Worm (Caenorhabditis elegans): Measurements from ENCODE around the gene F10A3.4.

The F10A3.4 gene

ce11 chrV:16175757-16176156, 26.9 kb downstream of the F10A3.4 start, which contains the start of gene cyp-33D1:
Gene cyp-33D1 (minus strand): TSS chrV:16175857.
- TF ChIP-seq alr-1 (tag; optimal IDR thresholded peaks at IDR 0.05; ENCODE audit: borderline replicate concordance), result no peak
- no peak for TF ChIP-seq hlh-17 (GFP tag; optimal IDR thresholded peaks at IDR 0.05; ENCODE audit: borderline replicate concordance)
- TF ChIP-seq pag-3 (tag; optimal IDR thresholded peaks at IDR 0.05; ENCODE audit: borderline replicate concordance, insufficient read depth), result no peak
- no peak for TF ChIP-seq egl-27 (tag; optimal IDR thresholded peaks at IDR 0.05)
- TF ChIP-seq unc-98 (GFP tag; IDR thresholded peaks at IDR 0.05), result no peak
- no peak for TF ChIP-seq nhr-11 (tag; optimal IDR thresholded peaks at IDR 0.05)
- TF ChIP-seq aly-2 (tag; optimal IDR thresholded peaks at IDR 0.05), result no peak
- no peak for TF ChIP-seq isw-1 (GFP tag; IDR thresholded peaks at IDR 0.05)
- no peak for TF ChIP-seq Y116A8C.19 (tag; optimal IDR thresholded peaks at IDR 0.05; ENCODE audit: borderline replicate concordance)
- TF ChIP-seq sup-37 (GFP tag; optimal IDR thresholded peaks at IDR 0.05), result no peak
- TF ChIP-seq hpl-2 (GFP tag; optimal IDR thresholded peaks at IDR 0.05), result no peak
- TF ChIP-seq ceh-88 (GFP tag; IDR thresholded peaks at IDR 0.05), result no peak
- no peak for TF ChIP-seq lin-35 (GFP tag; optimal IDR thresholded peaks at IDR 0.05)
- no peak for TF ChIP-seq elt-3 (tag; optimal IDR thresholded peaks at IDR 0.05)
- no peak for TF ChIP-seq fkh-10 (GFP tag; optimal IDR thresholded peaks at IDR 0.05)
- no peak for TF ChIP-seq ztf-4 (tag; optimal IDR thresholded peaks at IDR 0.05)
- TF ChIP-seq lin-14 (GFP tag; optimal IDR thresholded peaks at IDR 0.05), result no peak
- no peak for TF ChIP-seq unc-62 (GFP tag; optimal IDR thresholded peaks at IDR 0.05)
- TF ChIP-seq snu-23 (GFP tag; optimal IDR thresholded peaks at IDR 0.05), result no peak
- no peak for TF ChIP-seq pqm-1 (tag; optimal IDR thresholded peaks at IDR 0.05)

ce11 chrV:16180350-16180749, 31.4 kb downstream of the F10A3.4 start, which contains the start of gene str-106:
Gene str-106 (plus strand): TSS chrV:16180650.
- TF ChIP-seq egl-13 (tag; optimal IDR thresholded peaks at IDR 0.05), result no peak
- no peak for TF ChIP-seq nhr-20 (tag; optimal IDR thresholded peaks at IDR 0.05)
- TF ChIP-seq hlh-17 (GFP tag; optimal IDR thresholded peaks at IDR 0.05; ENCODE audit: borderline replicate concordance), result no peak
- TF ChIP-seq aly-2 (tag; optimal IDR thresholded peaks at IDR 0.05), result no peak
- TF ChIP-seq lin-35 (GFP tag; optimal IDR thresholded peaks at IDR 0.05), result no peak
- TF ChIP-seq lin-14 (GFP tag; optimal IDR thresholded peaks at IDR 0.05), result no peak
- no peak for TF ChIP-seq lir-3 (tag; optimal IDR thresholded peaks at IDR 0.05; ENCODE audit: poor library complexity)
- TF ChIP-seq mef-2 (tag; optimal IDR thresholded peaks at IDR 0.05), result no peak
- no peak for TF ChIP-seq tbx-2 (tag; optimal IDR thresholded peaks at IDR 0.05)
- TF ChIP-seq C34B4.2 (tag; optimal IDR thresholded peaks at IDR 0.05), result no peak
- no peak for TF ChIP-seq ztf-4 (tag; optimal IDR thresholded peaks at IDR 0.05)

- TF ChIP-seq ceh-88 (GFP tag; IDR thresholded peaks at IDR 0.05) (no peak), nhr-20 (tag; optimal IDR thresholded peaks at IDR 0.05) (no peak), ama-1 (optimal IDR thresholded peaks at IDR 0.05) (no peak), unc-86 (tag; optimal IDR thresholded peaks at IDR 0.05) (no peak), ceh-82 (tag; optimal IDR thresholded peaks at IDR 0.05) (no peak), egl-27 (tag; optimal IDR thresholded peaks at IDR 0.05) (no peak), nhr-47 (tag; optimal IDR thresholded peaks at IDR 0.05) (no peak), fos-1 (tag; optimal IDR thresholded peaks at IDR 0.05) (no peak), blmp-1 (tag; optimal IDR thresholded peaks at IDR 0.05) (no peak), ces-1 (GFP tag; optimal IDR thresholded peaks at IDR 0.05) (no peak), swsn-7 (tag; optimal IDR thresholded peaks at IDR 0.05) (no peak), ets-5 (GFP tag; IDR thresholded peaks at IDR 0.05) (no peak), alr-1 (tag; optimal IDR thresholded peaks at IDR 0.05; ENCODE audit: borderline replicate concordance) (no peak), efl-3 (GFP tag; optimal IDR thresholded peaks at IDR 0.05) (no peak), hpl-2 (GFP tag; optimal IDR thresholded peaks at IDR 0.05) (no peak), mdl-1 (tag; optimal IDR thresholded peaks at IDR 0.05) (no peak), nhr-28 (tag; optimal IDR thresholded peaks at IDR 0.05) (no peak), C16A3.4 (tag; optimal IDR thresholded peaks at IDR 0.05) (no peak), unc-98 (GFP tag; IDR thresholded peaks at IDR 0.05) (no peak), aha-1 (tag; optimal IDR thresholded peaks at IDR 0.05) (no peak)
These were observed 33.2 kb downstream of the F10A3.4 start, which contains the start of gene srz-13 for ce11 chrV:16182110-16182509. Gene srz-13 (plus strand): TSS chrV:16182410.
